Worm (Caenorhabditis elegans): ENCODE data around the gene E02C12.8.

The E02C12.8 gene

ce11 chrV:9376417-9376816 lies 3.0 kb upstream of the E02C12.8 start, which contains the start of gene E02C12.19:
TSS of gene E02C12.19 (minus strand) at chrV:9376517.
- no peak for TF ChIP-seq unc-62 (GFP tag; optimal IDR thresholded peaks at IDR 0.05)

ce11 chrV:9375378-9375777 lies 2.0 kb upstream of the E02C12.8 start, which contains the start of gene E02C12.9:
TSS of gene E02C12.9 (minus strand) at chrV:9375478.
- no peak for TF ChIP-seq unc-62 (GFP tag; optimal IDR thresholded peaks at IDR 0.05)

ce11 chrV:9370986-9371385 lies 2.4 kb downstream of the E02C12.8 start, which contains the start of gene E02C12.6:
TSS of gene E02C12.6 (minus strand) at chrV:9371086.
- no peak for TF ChIP-seq unc-62 (GFP tag; optimal IDR thresholded peaks at IDR 0.05)

DNA sequence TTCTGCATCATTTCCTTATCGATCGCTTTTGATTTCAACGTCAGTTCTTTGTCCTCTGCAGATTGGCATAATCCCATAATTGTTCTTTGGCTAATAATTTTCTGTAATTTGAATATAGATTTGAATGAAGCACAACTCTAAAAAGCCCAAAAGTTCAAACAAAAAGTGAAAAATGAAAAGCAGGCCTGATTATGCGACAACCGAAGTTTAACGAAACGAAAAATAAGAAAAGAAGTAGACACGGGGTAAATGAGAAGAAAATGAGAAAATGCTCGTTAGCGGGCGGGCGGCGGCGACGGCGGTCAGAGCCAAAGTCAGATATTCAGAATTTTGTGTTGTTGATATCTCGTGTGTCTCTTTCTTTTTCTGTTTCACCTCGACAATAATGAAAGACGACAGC lies 13.7 kb downstream of the E02C12.8 start, which contains the start of gene gpa-3:
TSS of gene gpa-3 (minus strand) at position 101 of the 400 bp plus-strand sequence.
- TF ChIP-seq unc-62 (GFP tag; optimal IDR thresholded peaks at IDR 0.05), result no peak

- TF ChIP-seq unc-62 (GFP tag; optimal IDR thresholded peaks at IDR 0.05), result no peak
Observed at ce11 chrV:9356345-9356744, 17.1 kb downstream of the E02C12.8 start, which contains the start of gene ttr-49. TSS of gene ttr-49 (minus strand) at chrV:9356515.

DNA sequence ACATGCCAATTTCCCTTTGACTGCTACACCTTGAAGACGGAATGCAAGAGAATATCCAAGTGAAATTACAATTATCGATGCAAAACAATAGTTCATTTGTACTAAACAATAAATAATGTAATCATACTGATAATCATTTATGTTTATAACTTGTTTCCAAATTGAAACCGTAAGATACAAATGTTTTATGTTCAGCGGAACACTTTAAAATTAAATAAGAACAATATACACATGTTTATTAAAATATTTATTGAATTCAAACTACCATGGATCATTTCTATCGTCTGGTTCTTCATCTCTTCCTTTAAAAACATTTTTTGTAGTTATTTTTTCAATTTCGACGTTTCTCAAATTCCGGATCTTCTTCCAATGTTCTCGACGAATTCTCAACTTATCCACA lies 18.0 kb downstream of the E02C12.8 start, which contains the start of gene ttr-40:
TSS of gene ttr-40 (minus strand) at position 101 of the 400 bp plus-strand sequence.
- TF ChIP-seq unc-62 (GFP tag; optimal IDR thresholded peaks at IDR 0.05), result no peak

- TF ChIP-seq unc-62 (GFP tag; optimal IDR thresholded peaks at IDR 0.05), result no peak
Observed at ce11 chrV:9352947-9353346, 20.5 kb downstream of the E02C12.8 start, which contains the start of gene srx-46. TSS of gene srx-46 (plus strand) at chrV:9353247.

DNA sequence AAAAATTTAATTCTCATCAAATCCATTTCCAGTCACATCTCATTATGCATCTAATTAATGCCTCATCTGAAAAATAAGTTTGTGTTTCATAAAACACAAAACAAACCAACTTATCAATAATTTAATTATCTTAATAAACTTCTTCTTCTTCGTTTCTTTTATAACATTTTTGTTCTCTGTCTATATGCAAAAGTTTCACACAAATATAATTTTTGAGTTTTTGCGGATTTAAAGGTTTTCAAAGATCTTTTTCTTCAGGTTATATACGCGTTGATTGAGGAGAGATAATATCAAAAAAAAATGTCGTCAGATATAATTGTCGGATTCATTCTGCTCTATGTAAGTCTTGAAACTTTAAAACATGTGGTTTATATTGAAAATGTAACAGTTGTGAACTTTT lies 23.7 kb downstream of the E02C12.8 start, which contains the start of gene srx-47:
TSS of gene srx-47 (plus strand) at position 301 of the 400 bp plus-strand sequence.
- no peak for TF ChIP-seq unc-62 (GFP tag; optimal IDR thresholded peaks at IDR 0.05)

DNA sequence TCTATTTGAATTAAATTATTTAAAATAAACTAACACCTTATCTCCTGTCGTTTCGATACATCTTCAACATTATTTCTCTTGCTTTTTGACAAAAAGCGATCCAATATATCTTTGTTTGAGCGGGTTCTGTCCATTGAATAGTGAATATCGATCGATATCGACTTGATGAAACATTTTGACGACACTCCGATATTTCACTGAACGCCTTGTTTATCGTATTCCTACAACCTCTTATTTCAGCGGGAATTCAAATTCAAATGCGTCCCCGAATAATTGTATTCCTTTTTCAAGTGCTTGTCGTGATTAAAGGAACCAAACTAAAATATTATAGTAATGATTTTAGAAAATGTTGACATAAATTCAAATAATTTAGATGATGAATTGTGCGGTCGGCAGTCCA lies 26.6 kb downstream of the E02C12.8 start, which contains the start of the genes K07B1.7 and try-5:
TSS of gene K07B1.7 (minus strand) at position 159 of the 400 bp plus-strand sequence.
TSS of gene try-5 (plus strand) at position 241 of the 400 bp plus-strand sequence.
- TF ChIP-seq unc-62 (GFP tag; optimal IDR thresholded peaks at IDR 0.05), result no peak

- no peak for TF ChIP-seq unc-62 (GFP tag; optimal IDR thresholded peaks at IDR 0.05)
Observed at ce11 chrV:9343629-9344624, 29.5 kb downstream of the E02C12.8 start, which contains the start of gene tos-1. TSS of gene tos-1 (minus strand) at chrV:9344203.

DNA sequence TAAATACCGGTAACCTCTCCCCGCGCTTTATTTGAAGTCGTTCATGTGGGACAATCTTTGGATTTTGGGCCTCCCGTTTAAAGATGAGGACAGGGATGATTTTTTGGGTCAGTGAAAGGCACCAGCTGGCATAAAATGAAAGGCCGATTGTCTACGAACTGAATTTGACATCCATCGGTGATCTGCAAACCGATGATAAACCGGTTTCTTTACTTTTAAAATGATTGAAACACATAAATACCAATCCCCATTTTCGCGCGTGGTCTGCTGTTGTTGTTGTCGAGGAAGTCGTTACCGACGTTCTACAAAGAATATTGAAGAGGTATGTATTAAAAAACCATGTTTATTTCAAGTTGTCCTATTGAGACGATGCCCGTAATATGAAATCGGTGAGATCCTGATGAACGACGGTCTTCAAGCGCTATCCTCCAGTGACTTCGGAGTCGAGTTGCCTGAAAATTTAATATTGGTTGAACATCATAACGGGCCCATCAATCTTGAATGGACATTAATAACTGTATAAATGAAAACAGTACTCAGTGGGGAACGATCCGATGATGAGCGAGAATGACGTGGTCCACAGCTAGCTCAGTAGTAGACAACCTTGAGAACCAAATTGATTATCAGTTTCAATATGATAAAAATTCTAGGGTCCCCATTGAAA lies 30.3 kb downstream of the E02C12.8 start:
- no peak for TF ChIP-seq unc-62 (GFP tag; optimal IDR thresholded peaks at IDR 0.05)

DNA sequence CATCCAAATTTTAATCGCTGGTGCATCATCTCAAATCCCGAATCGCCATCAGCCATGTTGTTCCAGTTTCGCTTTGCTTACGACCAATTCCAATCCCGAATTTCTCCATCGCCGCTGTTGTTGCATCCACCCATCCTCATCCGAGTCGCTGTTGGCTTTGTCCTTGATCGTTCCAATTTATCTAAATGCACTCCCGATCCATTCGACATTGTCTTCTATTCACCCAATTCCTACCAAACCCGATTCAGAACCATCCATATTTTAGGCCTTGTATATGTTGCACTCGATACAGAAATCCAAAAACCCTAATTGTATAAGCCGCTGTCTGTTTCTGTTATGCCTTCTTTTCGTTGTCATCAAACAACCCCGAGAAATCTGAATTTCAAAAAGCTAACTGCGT lies 33.1 kb downstream of the E02C12.8 start:
- TF ChIP-seq unc-62 (GFP tag; optimal IDR thresholded peaks at IDR 0.05), result no peak

- no peak for TF ChIP-seq unc-62 (GFP tag; optimal IDR thresholded peaks at IDR 0.05)
Observed at ce11 chrV:9338452-9338851, 35.0 kb downstream of the E02C12.8 start.

DNA sequence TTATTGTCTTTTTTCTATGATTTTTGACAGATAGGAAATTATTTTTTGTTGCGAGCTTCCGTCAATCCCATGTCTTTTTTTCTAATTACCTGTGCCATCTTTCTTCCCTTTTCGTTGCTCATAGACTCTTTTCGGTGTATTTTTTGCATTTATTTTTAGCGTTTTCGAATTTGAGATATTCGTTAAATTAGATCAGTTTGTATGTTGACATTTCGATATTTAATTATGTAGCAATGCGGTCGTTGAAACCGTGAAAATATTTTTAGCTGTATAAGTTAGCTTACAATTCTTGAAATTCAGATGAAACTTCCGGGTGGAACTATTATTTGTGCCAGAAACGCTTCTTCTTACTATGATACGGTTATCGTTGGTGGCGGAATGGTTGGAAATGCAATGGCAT lies 37.0 kb downstream of the E02C12.8 start, which contains the start of gene coq-6:
TSS of gene coq-6 (plus strand) at position 301 of the 400 bp plus-strand sequence.
- no peak for TF ChIP-seq unc-62 (GFP tag; optimal IDR thresholded peaks at IDR 0.05)

ce11 chrV:9334216-9334615 lies 39.2 kb downstream of the E02C12.8 start, which contains the start of gene ucp-4:
TSS of gene ucp-4 (plus strand) at chrV:9334298.
- no peak for TF ChIP-seq unc-62 (GFP tag; optimal IDR thresholded peaks at IDR 0.05)
